Fruit fly (Drosophila melanogaster) whole organism: ENCODE measurements around the gene Atat.

ENCODE experiments used
- CG8478 ChIP-seq: fragments of >200 bp; optimal IDR thresholded peaks from 2 replicates; lab custom pipeline; 2018; ENCODE audit warnings: inconsistent platforms
- Dll ChIP-seq: fragments of >200 bp; optimal IDR thresholded peaks from 2 replicates; lab custom pipeline; 2017
- EcR ChIP-seq, 2 experiments: fragments of >200 bp; optimal IDR thresholded peaks; 2 replicates each; lab custom pipeline; 2017; ENCODE audit warnings: missing biosample characterization in 2 of 2, missing genetic modification characterization in 2 of 2, missing genetic modification reagents in 2 of 2
- pan ChIP-seq: fragments of >200 bp; optimal IDR thresholded peaks from 2 replicates; lab custom pipeline; 2017
- psq ChIP-seq: fragments of >200 bp; optimal IDR thresholded peaks from 2 replicates; lab custom pipeline; 2017
- usp ChIP-seq: fragments of >200 bp; optimal IDR thresholded peaks from 2 replicates; lab custom pipeline; 2017; ENCODE audit warnings: missing biosample characterization, missing genetic modification characterization, mixed read lengths

dm6 chr3L:9368665-9369064 lies 57.9 kb downstream of the Atat start:
- TF ChIP-seq pan (lab: Kevin White, UChicago) (no peak), Dll (lab: Kevin White, UChicago) (no peak), psq (lab: Kevin White, UChicago) (no peak), usp (GFP tag; lab: Kevin White, UChicago) (no peak), EcR (GFP tag; optimal IDR thresholded peaks at IDR 0.05; lab: Kevin White, UChicago) (no peak), CG8478 (lab: Kevin White, UChicago) (no peak)
